Worm (Caenorhabditis elegans) whole organism, L4 larva: Measurements from ENCODE around the gene best-2.

Experiments used
- F44E2.7 ChIP-seq: fragments of 200-800 bp; sonication (Bioruptor generic); IDR thresholded peaks from 2 replicates; pipeline ENCODE4 v2.1.2; 2022; ENCODE audit warnings: missing genetic modification characterization, missing compliant biosample characterization
- aly-2 ChIP-seq: sonication (generic microtip); optimal IDR thresholded peaks from 2 replicates; lab custom pipeline; 2018; ENCODE audit warnings: missing biosample characterization, missing genetic modification characterization
- ceh-32 ChIP-seq: sonication (generic microtip); optimal IDR thresholded peaks from 2 replicates; lab custom pipeline; 2016; ENCODE audit warnings: mild to moderate bottlenecking, missing genetic modification characterization, missing compliant biosample characterization; ENCODE audit not compliant: poor library complexity
- dmd-9 ChIP-seq: fragments of 200-800 bp; sonication (Bioruptor generic); IDR thresholded peaks from 2 replicates; pipeline ENCODE4 v1.3.6; 2022; ENCODE audit warnings: missing genetic modification reagents, missing genetic modification characterization, missing compliant biosample characterization
- dve-1 ChIP-seq: sonication (generic microtip); optimal IDR thresholded peaks from 2 replicates; lab custom pipeline; 2017; ENCODE audit warnings: antibody characterized with exemption, mild to moderate bottlenecking, missing genetic modification characterization, missing compliant biosample characterization; ENCODE audit not compliant: insufficient read depth
- mxl-2 ChIP-seq: fragments of 200-800 bp; sonication (Bioruptor generic); conservative IDR thresholded peaks from 2 replicates; pipeline ENCODE4 v1.3.6; 2022; ENCODE audit warnings: missing genetic modification reagents, missing genetic modification characterization, missing compliant biosample characterization
- pqm-1 ChIP-seq: sonication (generic microtip); optimal IDR thresholded peaks from 2 replicates; lab custom pipeline; 2017; ENCODE audit warnings: missing biosample characterization, missing genetic modification characterization
- ztf-11 ChIP-seq: fragments of 150-350 bp; optimal IDR thresholded peaks from 2 replicates; lab custom pipeline; 2014; ENCODE audit warnings: missing biosample characterization, missing genetic modification characterization

DNA sequence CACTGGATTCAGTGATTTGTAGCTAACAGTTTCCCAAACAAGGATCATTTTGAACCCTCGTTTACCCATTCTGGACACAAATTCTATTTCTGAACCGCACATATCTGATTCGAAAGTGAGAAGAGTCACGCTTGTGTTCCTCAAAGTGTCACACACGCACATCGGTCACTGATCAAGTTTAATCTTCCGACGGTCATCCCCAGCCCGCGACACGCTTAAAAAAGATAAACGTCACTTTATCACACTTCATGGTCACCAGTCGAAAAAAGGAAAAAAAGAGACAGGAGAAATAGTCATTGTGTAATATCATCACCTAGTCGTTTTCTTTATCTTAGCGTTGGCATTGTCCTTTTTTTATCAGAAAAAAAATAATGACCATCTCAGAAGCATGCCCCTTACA lies 35.2 kb downstream of the best-2 start:
- TF ChIP-seq mxl-2 (no peak), aly-2 (no peak), F44E2.7 (GFP tag; lab: Robert Waterston, UW) (no peak), pqm-1 (tag; lab: Kevin White, UChicago) (no peak), dve-1 (tag; lab: Kevin White, UChicago) (no peak), ceh-32 (tag; lab: Kevin White, UChicago) (no peak), ztf-11 (tag; lab: Kevin White, UChicago) (no peak), dmd-9 (GFP tag; lab: Robert Waterston, UW) (no peak)
